Fruit fly (Drosophila melanogaster) whole organism, adult: ENCODE measurements around the gene beta-PheRS.

Experiments
- CG33017 ChIP-seq: fragments of 200-800 bp; sonication (Bioruptor generic); optimal IDR thresholded peaks from 2 replicates; lab custom pipeline; 2018; ENCODE audit warnings: missing biosample characterization, mild to moderate bottlenecking, missing genetic modification characterization, moderate library complexity
- Clk ChIP-seq: fragments of 200-800 bp; sonication (Bioruptor generic); optimal IDR thresholded peaks from 2 replicates; lab custom pipeline; 2017; ENCODE audit warnings: missing biosample characterization, missing genetic modification characterization
- Hr96 ChIP-seq: fragments of 200-800 bp; sonication (Bioruptor generic); optimal IDR thresholded peaks from 2 replicates; lab custom pipeline; 2016; ENCODE audit warnings: missing biosample characterization, missing genetic modification characterization
- bab1 ChIP-seq: fragments of 200-800 bp; sonication (Bioruptor generic); optimal IDR thresholded peaks from 3 replicates; lab custom pipeline; 2019; ENCODE audit warnings: missing biosample characterization, mild to moderate bottlenecking, missing genetic modification characterization, moderate library complexity
- cnc ChIP-seq, 2 experiments: fragments of >200 bp; optimal IDR thresholded peaks; 2 replicates each; lab custom pipeline; 2017
- kay ChIP-seq: fragments of 200-800 bp; sonication (Bioruptor generic); peaks from one replicate; lab custom pipeline; 2016; ENCODE audit warnings: missing biosample characterization, missing genetic modification characterization, borderline replicate concordance
- ovo ChIP-seq: fragments of 200-800 bp; sonication (Bioruptor generic); optimal IDR thresholded peaks from 2 replicates; lab custom pipeline; 2016; ENCODE audit warnings: missing biosample characterization, missing genetic modification characterization
- pad ChIP-seq: fragments of 200-800 bp; sonication (Bioruptor generic); optimal IDR thresholded peaks from 3 replicates; lab custom pipeline; 2017; ENCODE audit warnings: missing biosample characterization, missing genetic modification characterization, mild to moderate bottlenecking, moderate library complexity, missing genetic modification reagents
- tj ChIP-seq: fragments of 200-800 bp; sonication (Bioruptor generic); optimal IDR thresholded peaks from 3 replicates; lab custom pipeline; 2017; ENCODE audit warnings: missing biosample characterization, mild to moderate bottlenecking, missing genetic modification characterization, moderate library complexity
- toe ChIP-seq: fragments of 200-800 bp; sonication (Bioruptor generic); optimal IDR thresholded peaks from 2 replicates; lab custom pipeline; 2016; ENCODE audit warnings: missing biosample characterization, missing genetic modification characterization

DNA sequence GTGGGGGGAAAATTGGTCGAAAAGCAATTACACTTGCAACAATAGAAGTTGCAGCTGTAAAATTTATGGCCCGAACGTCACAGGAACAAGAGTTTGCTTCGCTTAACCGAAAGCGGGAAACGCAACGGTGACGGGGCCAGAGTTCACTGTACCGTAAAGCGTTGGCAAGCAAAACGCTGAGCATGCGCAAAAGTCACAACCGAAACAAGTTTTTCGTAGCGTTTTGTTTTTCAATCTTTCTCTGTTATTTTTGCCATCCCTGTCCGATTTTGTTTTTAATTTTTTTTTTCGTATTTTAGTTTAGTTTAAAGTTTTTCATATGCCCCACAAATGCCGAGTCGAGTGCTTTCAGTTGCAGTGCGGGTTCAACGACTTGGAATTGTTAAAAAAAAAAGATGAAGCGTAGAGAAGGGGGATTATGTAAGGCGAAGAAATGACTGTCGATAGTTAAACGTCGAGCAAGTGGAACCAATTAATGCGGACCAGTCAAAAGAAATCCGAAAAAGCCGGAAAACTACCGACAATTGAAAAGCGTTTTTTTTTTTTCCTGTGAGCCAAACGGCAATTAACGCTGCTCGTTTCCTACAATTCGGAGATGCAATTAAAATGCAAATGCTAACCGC is 15.2 kb upstream of the beta-PheRS start:
- TF ChIP-seq toe (GFP tag; lab: Kevin White, UChicago) = no peak
- no peak for TF ChIP-seq Hr96 (GFP tag; lab: Kevin White, UChicago)
- no peak for TF ChIP-seq CG33017 (tag; lab: Kevin White, UChicago)
- TF ChIP-seq kay = no peak
- no peak for TF ChIP-seq bab1 (GFP tag; lab: Kevin White, UChicago)
- no peak for TF ChIP-seq Clk (GFP tag; lab: Kevin White, UChicago)
- no peak for TF ChIP-seq cnc (optimal IDR thresholded peaks at IDR 0.05; lab: Kevin White, UChicago)
- TF ChIP-seq ovo (GFP tag; lab: Kevin White, UChicago) = no peak
- peak; percentile 94 for TF ChIP-seq tj
- no peak for TF ChIP-seq pad (GFP tag; lab: Kevin White, UChicago)
